Fruit fly (Drosophila melanogaster): ENCODE measurements around the gene CG43342.

Gene CG43342

dm6 chr3R:22362218-22362907 lies 18.8 kb upstream of the CG43342 start, which contains the start of the genes JMJD6, CG7071 and Muted (continued):
- TF ChIP-seq CG10274 (GFP tag; optimal IDR thresholded peaks at IDR 0.05): peak; percentile 55
- TF ChIP-seq lov (optimal IDR thresholded peaks at IDR 0.05): no peak
- peak; percentile 87; the same call in 2 of the 3 replicates for TF ChIP-seq lov (GFP tag; IDR thresholded peaks at IDR 0.05)
- TF ChIP-seq phol (tag; optimal IDR thresholded peaks at IDR 0.05): peak; percentile 93
- peak; percentile 92 for TF ChIP-seq CG9215 (GFP tag; IDR thresholded peaks at IDR 0.05)
- peak; percentile 92 for TF ChIP-seq ken (GFP tag; IDR thresholded peaks at IDR 0.05)
- TF ChIP-seq toy (GFP tag; IDR thresholded peaks at IDR 0.05): peak; percentile 42; the same call in 1 of the 2 replicates
- TF ChIP-seq Rfx (GFP tag; IDR thresholded peaks at IDR 0.05): peak; percentile 95
- TF ChIP-seq CG2120 (GFP tag; optimal IDR thresholded peaks at IDR 0.05): peak; percentile 98
- peak; percentile 77 for TF ChIP-seq crc (GFP tag; optimal IDR thresholded peaks at IDR 0.05)
- TF ChIP-seq emc (GFP tag; optimal IDR thresholded peaks at IDR 0.05): peak; percentile 64
- peak; percentile 69 for TF ChIP-seq amos (GFP tag; IDR thresholded peaks at IDR 0.05; ENCODE audit: partially characterized antibody)
- peak; percentile 88 for TF ChIP-seq CG17328 (GFP tag; IDR thresholded peaks at IDR 0.05)
- peak; percentile 79 for TF ChIP-seq fd96Cb (tag; optimal IDR thresholded peaks at IDR 0.05)
- TF ChIP-seq CG18011 (GFP tag; optimal IDR thresholded peaks at IDR 0.05): peak; percentile 85
- peak in 1 of 2 experiments; percentile 91 for TF ChIP-seq bsh (GFP tag; optimal IDR thresholded peaks at IDR 0.05)
- peak; percentile 87 for TF ChIP-seq Blimp-1 (GFP tag; optimal IDR thresholded peaks at IDR 0.05)
- TF ChIP-seq CG30403 (GFP tag; optimal IDR thresholded peaks at IDR 0.05): peak; percentile 96
- peak; percentile 87 for TF ChIP-seq Gug (GFP tag; IDR thresholded peaks at IDR 0.05)
- peak; percentile 98 for TF ChIP-seq row (GFP tag; IDR thresholded peaks at IDR 0.05)
- peak; percentile 91 for TF ChIP-seq lmd (GFP tag; IDR thresholded peaks at IDR 0.05)
- TF ChIP-seq stwl (tag; optimal IDR thresholded peaks at IDR 0.05): peak; percentile 87
- TF ChIP-seq Hand (GFP tag; optimal IDR thresholded peaks at IDR 0.05): peak; percentile 75
- peak; percentile 44 for TF ChIP-seq ash1 (GFP tag; optimal IDR thresholded peaks at IDR 0.05)
- TF ChIP-seq sima (GFP tag; optimal IDR thresholded peaks at IDR 0.05): peak; percentile 31
- peak; percentile 85 for TF ChIP-seq CG8944 (GFP tag; optimal IDR thresholded peaks at IDR 0.05)
- no peak for TF ChIP-seq cg (GFP tag; optimal IDR thresholded peaks at IDR 0.05)
- no peak for TF ChIP-seq fru (optimal IDR thresholded peaks at IDR 0.05)
- peak; percentile 89 for TF ChIP-seq CG14667 (GFP tag; IDR thresholded peaks at IDR 0.05)
- TF ChIP-seq tll (GFP tag; optimal IDR thresholded peaks at IDR 0.05): peak in 1 of 2 experiments; percentile 11
- peak; percentile 79 for TF ChIP-seq Spps (tag; optimal IDR thresholded peaks at IDR 0.05)
- TF ChIP-seq ac (GFP tag; optimal IDR thresholded peaks at IDR 0.05): peak; percentile 52
- peak; percentile 90 for TF ChIP-seq CG10209 (GFP tag; optimal IDR thresholded peaks at IDR 0.05)
- peak; percentile 65 for TF ChIP-seq gcm2 (GFP tag; optimal IDR thresholded peaks at IDR 0.05)
- peak; percentile 77 for TF ChIP-seq exex (tag; optimal IDR thresholded peaks at IDR 0.05)
- peak; percentile 95 for TF ChIP-seq Dll (GFP tag; IDR thresholded peaks at IDR 0.05; ENCODE audit: partially characterized antibody)
- peak; percentile 97 for TF ChIP-seq lilli (GFP tag; optimal IDR thresholded peaks at IDR 0.05)
- TF ChIP-seq Optix (GFP tag; IDR thresholded peaks at IDR 0.05): peak; percentile 88
- peak; percentile 92 for TF ChIP-seq Chrac-16 (GFP tag; optimal IDR thresholded peaks at IDR 0.05)
- no peak for TF ChIP-seq pita (GFP tag; optimal IDR thresholded peaks at IDR 0.05)
- TF ChIP-seq CG3407 (GFP tag; optimal IDR thresholded peaks at IDR 0.05): peak; percentile 64
- peak; percentile 85 for TF ChIP-seq esg (GFP tag; conservative IDR thresholded peaks at IDR 0.05)
- peak; percentile 93 for TF ChIP-seq CG1602 (GFP tag; optimal IDR thresholded peaks at IDR 0.05)
- TF ChIP-seq CG4282 (GFP tag; optimal IDR thresholded peaks at IDR 0.05): peak; percentile 88
- peak; percentile 85 for TF ChIP-seq klu (GFP tag; IDR thresholded peaks at IDR 0.05)
- peak; percentile 78 for TF ChIP-seq run (tag; optimal IDR thresholded peaks at IDR 0.05)
- TF ChIP-seq abd-A (tag; optimal IDR thresholded peaks at IDR 0.05): no peak
- no peak for TF ChIP-seq pb (GFP tag; optimal IDR thresholded peaks at IDR 0.05)
- TF ChIP-seq Myb (GFP tag; optimal IDR thresholded peaks at IDR 0.05): peak; percentile 71
- TF ChIP-seq CG16779 (GFP tag; IDR thresholded peaks at IDR 0.05): peak; percentile 79
